Worm (Caenorhabditis elegans) whole organism, late embryonic: ENCODE data around the gene F55C12.2.

Experiments used
- F13H6.1 ChIP-seq: sonication (generic microtip); optimal IDR thresholded peaks from 2 replicates; lab custom pipeline; 2016; ENCODE audit warnings: missing genetic modification characterization, missing compliant biosample characterization
- ahr-1 ChIP-seq: sonication (generic microtip); optimal IDR thresholded peaks from 2 replicates; lab custom pipeline; 2016; ENCODE audit warnings: missing genetic modification characterization, missing compliant biosample characterization
- ama-1 ChIP-seq: fragments of 150-350 bp; optimal IDR thresholded peaks from 2 replicates; lab custom pipeline; 2014
- ceh-22 ChIP-seq: sonication (generic microtip); optimal IDR thresholded peaks from 2 replicates; lab custom pipeline; 2017; ENCODE audit warnings: missing biosample characterization, missing genetic modification characterization
- ceh-6 ChIP-seq: fragments of 200-800 bp; sonication (Bioruptor generic); optimal IDR thresholded peaks from 2 replicates; lab custom pipeline; 2018; ENCODE audit warnings: mild to moderate bottlenecking, missing genetic modification characterization, missing compliant biosample characterization
- elt-2 ChIP-seq: sonication (generic microtip); optimal IDR thresholded peaks from 2 replicates; lab custom pipeline; 2016; ENCODE audit warnings: missing genetic modification reagents, missing genetic modification characterization, missing compliant biosample characterization
- fkh-10 ChIP-seq: fragments of 150-350 bp; optimal IDR thresholded peaks from 2 replicates; lab custom pipeline; 2014; ENCODE audit warnings: missing biosample characterization, missing genetic modification reagents, missing genetic modification characterization
- fkh-6 ChIP-seq: sonication (generic microtip); optimal IDR thresholded peaks from 2 replicates; lab custom pipeline; 2016; ENCODE audit warnings: missing genetic modification characterization, missing compliant biosample characterization
- hlh-6 ChIP-seq: sonication (generic microtip); optimal IDR thresholded peaks from 2 replicates; lab custom pipeline; 2016; ENCODE audit warnings: missing genotype, missing genetic modification characterization, missing compliant biosample characterization
- pha-4 ChIP-seq: fragments of 150-350 bp; optimal IDR thresholded peaks from 2 replicates; lab custom pipeline; 2018; ENCODE audit warnings: missing biosample characterization, missing genetic modification reagents, missing genetic modification characterization
- sox-4 ChIP-seq: sonication (generic microtip); optimal IDR thresholded peaks from 2 replicates; lab custom pipeline; 2017; ENCODE audit warnings: mild to moderate bottlenecking, missing genetic modification characterization, inconsistent platforms, missing compliant biosample characterization
- tbx-2 ChIP-seq: sonication (generic microtip); optimal IDR thresholded peaks from 2 replicates; lab custom pipeline; 2016; ENCODE audit warnings: missing genetic modification characterization, missing compliant biosample characterization
- unc-86 ChIP-seq: sonication (generic microtip); optimal IDR thresholded peaks from 2 replicates; lab custom pipeline; 2016; ENCODE audit warnings: missing genetic modification characterization, missing compliant biosample characterization

DNA sequence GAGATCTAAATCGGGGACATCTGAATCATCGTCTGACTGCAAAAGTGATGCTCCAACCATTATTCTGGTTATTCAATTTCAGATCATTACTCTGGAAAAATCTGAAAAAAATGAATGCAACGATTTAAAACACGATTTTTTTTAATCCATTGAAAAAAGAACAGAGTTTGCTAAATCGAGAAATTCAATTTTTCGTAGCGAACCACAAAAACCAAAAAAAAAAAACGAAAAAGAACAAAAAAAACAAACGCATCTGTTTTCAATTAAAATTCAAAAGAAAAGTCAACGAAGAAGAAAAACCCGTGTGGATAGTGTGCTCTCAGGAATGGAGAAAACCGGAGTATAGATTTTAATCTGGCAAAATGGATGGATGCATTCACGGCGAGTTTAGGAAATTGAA, 18.3 kb upstream of the F55C12.2 start, which contains the start of gene F55C12.4:
- no peak for TF ChIP-seq elt-2
- TF ChIP-seq sox-4 (tag; lab: Kevin White, UChicago): no peak
- TF ChIP-seq unc-86 (tag; lab: Kevin White, UChicago): no peak
- TF ChIP-seq tbx-2: no peak
- TF ChIP-seq hlh-6 (tag; lab: Kevin White, UChicago): no peak
- TF ChIP-seq ahr-1 (tag; lab: Kevin White, UChicago): no peak
- no peak for TF ChIP-seq fkh-6 (tag; lab: Kevin White, UChicago)
- no peak for TF ChIP-seq pha-4 (tag; lab: Kevin White, UChicago)
- no peak for TF ChIP-seq ama-1 (lab: Kevin White, UChicago)
- no peak for TF ChIP-seq ceh-22 (tag; lab: Kevin White, UChicago)
- no peak for TF ChIP-seq ceh-6
- TF ChIP-seq fkh-10: no peak
- TF ChIP-seq F13H6.1: no peak
